Worm (Caenorhabditis elegans) whole organism, L3 larva: ENCODE results near the gene ssup-72.

ENCODE experiments used
- fos-1 ChIP-seq: fragments of 150-350 bp; optimal IDR thresholded peaks from 2 replicates; lab custom pipeline; 2014; ENCODE audit warnings: missing biosample characterization, missing genetic modification characterization
- nhr-12 ChIP-seq: fragments of 150-350 bp; optimal IDR thresholded peaks from 2 replicates; lab custom pipeline; 2014; ENCODE audit warnings: missing biosample characterization, missing genetic modification characterization
- nhr-76 ChIP-seq: fragments of 150-350 bp; sonication (generic microtip); optimal IDR thresholded peaks from 5 replicates; lab custom pipeline; 2014; ENCODE audit warnings: missing biosample characterization, missing genetic modification characterization

DNA sequence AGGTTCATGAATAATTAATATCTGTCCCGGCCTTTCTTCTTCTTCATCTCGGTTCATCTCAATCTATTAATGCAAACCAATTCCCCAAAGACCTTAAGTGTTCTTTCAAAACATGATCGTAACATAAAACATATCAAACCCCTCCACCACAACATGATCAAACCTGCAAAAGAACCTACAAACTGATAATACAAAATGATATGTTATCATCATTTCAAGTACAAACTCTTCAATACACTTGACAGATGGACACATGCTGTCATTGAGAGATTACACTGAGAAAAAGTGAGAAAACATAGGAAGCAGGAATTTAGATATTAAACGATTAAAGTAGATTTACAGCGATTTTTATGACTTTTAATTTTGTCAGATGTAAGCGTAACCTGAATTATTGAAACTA, 48.1 kb downstream of the ssup-72 start:
- no peak for TF ChIP-seq nhr-12 (tag; lab: Kevin White, UChicago)
- TF ChIP-seq fos-1 = no peak
- TF ChIP-seq nhr-76 (tag; lab: Kevin White, UChicago) = no peak
